Fruit fly (Drosophila melanogaster): Measurements from ENCODE around the gene CG14147.

DNA sequence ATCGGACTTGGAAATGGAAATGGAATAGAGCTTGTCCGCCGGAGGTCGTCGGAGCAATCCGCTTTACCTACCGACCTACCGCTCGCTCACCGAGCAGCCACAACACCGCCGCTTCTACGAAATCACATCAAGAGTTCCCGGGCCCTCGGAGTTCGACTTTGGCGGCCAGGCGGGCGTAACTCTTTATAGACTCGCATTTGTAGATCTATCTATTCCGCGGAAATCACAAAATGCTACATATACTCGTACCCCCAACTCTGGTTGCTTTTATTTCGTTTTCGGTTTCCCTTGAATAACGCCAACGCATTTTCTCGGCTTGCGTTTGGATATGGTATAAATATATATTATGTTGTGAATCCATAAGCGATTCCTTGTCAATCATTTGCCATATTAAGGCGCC lies 12.8 kb upstream of the CG14147 start:
- TF ChIP-seq kay (GFP tag; ENCODE audit: borderline replicate concordance), result no peak
- TF ChIP-seq CG7101 (tag; optimal IDR thresholded peaks at IDR 0.05), result no peak
- TF ChIP-seq tj (GFP tag; optimal IDR thresholded peaks at IDR 0.05), result no peak
- TF ChIP-seq Mnt (GFP tag; optimal IDR thresholded peaks at IDR 0.05), result no peak
- no peak for TF ChIP-seq toe (GFP tag; optimal IDR thresholded peaks at IDR 0.05)
- no peak for TF ChIP-seq CG1620 (GFP tag; optimal IDR thresholded peaks at IDR 0.05)
- TF ChIP-seq CG33017 (tag; optimal IDR thresholded peaks at IDR 0.05), result no peak
